Fruit fly (Drosophila melanogaster): ENCODE results near the gene SNF4Agamma.

Gene SNF4Agamma

dm6 chr3R:21195210-21195967, 54.9 kb downstream of the SNF4Agamma start (continued):
- TF ChIP-seq Mes4 (GFP tag; optimal IDR thresholded peaks at IDR 0.05), result no peak
- TF ChIP-seq CG18599 (GFP tag; optimal IDR thresholded peaks at IDR 0.05), result peak; percentile 15
- TF ChIP-seq ci (GFP tag; IDR thresholded peaks at IDR 0.05), result 0 out of 3 replicates have a peak, but pooled peaks have one; percentile 56
- TF ChIP-seq H15 (GFP tag; IDR thresholded peaks at IDR 0.05), result 0 out of 3 replicates have a peak, but pooled peaks have one; percentile 12
- TF ChIP-seq NFAT (GFP tag; IDR thresholded peaks at IDR 0.05), result no peak
- TF ChIP-seq tio (GFP tag; optimal IDR thresholded peaks at IDR 0.05), result no peak
- no peak for TF ChIP-seq pan (optimal IDR thresholded peaks at IDR 0.05)
- TF ChIP-seq pan (GFP tag; optimal IDR thresholded peaks at IDR 0.05 in 1 of 2, IDR thresholded peaks at IDR 0.05 in 1 of 2), result no peak
- TF ChIP-seq CG32772 (GFP tag; IDR thresholded peaks at IDR 0.05), result 0 out of 2 replicates have a peak, but pooled peaks have one; percentile 23
- TF ChIP-seq CG7372 (GFP tag; IDR thresholded peaks at IDR 0.05), result no peak
- TF ChIP-seq crp (GFP tag; optimal IDR thresholded peaks at IDR 0.05), result no peak
- no peak for TF ChIP-seq CG6683 (GFP tag; optimal IDR thresholded peaks at IDR 0.05)
- TF ChIP-seq Ssrp (tag; optimal IDR thresholded peaks at IDR 0.05), result peak; percentile 5
- 0 out of 2 replicates have a peak, but pooled peaks have one; percentile 18 for TF ChIP-seq sisA (GFP tag; IDR thresholded peaks at IDR 0.05)
- 0 out of 2 replicates have a peak, but pooled peaks have one; percentile 33 for TF ChIP-seq CG17328 (GFP tag; IDR thresholded peaks at IDR 0.05)
- no peak for TF ChIP-seq hbn (GFP tag; IDR thresholded peaks at IDR 0.05; ENCODE audit: partially characterized antibody)
- TF ChIP-seq Oaz (GFP tag; IDR thresholded peaks at IDR 0.05), result no peak
- 0 out of 2 replicates have a peak, but pooled peaks have one; percentile 19 for TF ChIP-seq lmd (GFP tag; IDR thresholded peaks at IDR 0.05)
- peak; percentile 0 for TF ChIP-seq CG12659 (GFP tag; optimal IDR thresholded peaks at IDR 0.05)
- peak; percentile 8 for TF ChIP-seq CG18262 (tag; optimal IDR thresholded peaks at IDR 0.05)
- TF ChIP-seq Xrp1 (GFP tag; IDR thresholded peaks at IDR 0.05), result peak; percentile 42; the same call in 1 of the 2 replicates
- TF ChIP-seq dmrt11E (tag; optimal IDR thresholded peaks at IDR 0.05), result peak; percentile 46
- 0 out of 2 replicates have a peak, but pooled peaks have one; percentile 35 for TF ChIP-seq CG31441 (GFP tag; IDR thresholded peaks at IDR 0.05)
- TF ChIP-seq CG7839 (tag; optimal IDR thresholded peaks at IDR 0.05), result peak; percentile 2
- TF ChIP-seq CG9727 (GFP tag; optimal IDR thresholded peaks at IDR 0.05), result peak; percentile 23

- TF ChIP-seq Med (GFP tag) (peak; percentile 18), tx (GFP tag; optimal IDR thresholded peaks at IDR 0.05) (no peak)
Measured at dm6 chr3R:21197566-21197965, 57.0 kb downstream of the SNF4Agamma start.

- TF ChIP-seq Med (GFP tag) (peak; percentile 57), Fer1 (GFP tag; optimal IDR thresholded peaks at IDR 0.05) (peak; percentile 32), Meics (GFP tag; optimal IDR thresholded peaks at IDR 0.05) (peak; percentile 8), exex (tag; optimal IDR thresholded peaks at IDR 0.05) (peak; percentile 97), CG18599 (GFP tag; optimal IDR thresholded peaks at IDR 0.05) (peak; percentile 2), CG34376 (GFP tag; optimal IDR thresholded peaks at IDR 0.05) (peak; percentile 83), rib (GFP tag; IDR thresholded peaks at IDR 0.05) (peak; percentile 63; the same call in 1 of the 2 replicates), GATAe (GFP tag; conservative IDR thresholded peaks at IDR 0.05) (peak; percentile 53), Hmr (GFP tag; optimal IDR thresholded peaks at IDR 0.05) (peak; percentile 2), sug (tag; optimal IDR thresholded peaks at IDR 0.05) (peak; percentile 100), CG13296 (GFP tag; optimal IDR thresholded peaks at IDR 0.05) (peak; percentile 10), CG10543 (GFP tag; optimal IDR thresholded peaks at IDR 0.05) (peak; percentile 20), mirr (GFP tag; optimal IDR thresholded peaks at IDR 0.05) (peak; percentile 93), CG8290 (GFP tag; optimal IDR thresholded peaks at IDR 0.05) (no peak), CG8290 (tag; optimal IDR thresholded peaks at IDR 0.05) (peak in 1 of 2 experiments; percentile 5), Dll (GFP tag; IDR thresholded peaks at IDR 0.05; ENCODE audit: partially characterized antibody) (no peak), CG6813 (GFP tag; optimal IDR thresholded peaks at IDR 0.05) (peak; percentile 13), HHEX (GFP tag; optimal IDR thresholded peaks at IDR 0.05) (no peak), Pdp1 (GFP tag; optimal IDR thresholded peaks at IDR 0.05) (peak in 1 of 2 experiments; percentile 74), lab (GFP tag; optimal IDR thresholded peaks at IDR 0.05) (peak; percentile 74), CG14441 (GFP tag; IDR thresholded peaks at IDR 0.05) (0 out of 2 replicates have a peak, but pooled peaks have one; percentile 17)
Measured at dm6 chr3R:21198073-21198472, 57.5 kb downstream of the SNF4Agamma start.
